Worm (Caenorhabditis elegans) whole organism, mixed stage, embryonic: Measurements from ENCODE around the gene cnnm-2.

Experiments used
- M03D4.4 ChIP-seq: sonication (generic microtip); optimal IDR thresholded peaks from 2 replicates; lab custom pipeline; 2017; ENCODE audit warnings: mild to moderate bottlenecking, missing genetic modification characterization, missing compliant biosample characterization
- bed-3 ChIP-seq: fragments of 200-800 bp; sonication (Bioruptor generic); optimal IDR thresholded peaks from 3 replicates; lab custom pipeline; 2018; ENCODE audit warnings: mild to moderate bottlenecking, missing genetic modification characterization, moderate library complexity, missing compliant biosample characterization
- blmp-1 ChIP-seq: fragments of 150-350 bp; optimal IDR thresholded peaks from 2 replicates; lab custom pipeline; 2014; ENCODE audit warnings: missing biosample characterization, missing genetic modification characterization
- ceh-39 ChIP-seq: fragments of 150-350 bp; optimal IDR thresholded peaks from 2 replicates; lab custom pipeline; 2014; ENCODE audit warnings: missing biosample characterization, missing genetic modification characterization
- ceh-43 ChIP-seq: fragments of 200-800 bp; sonication (Bioruptor generic); optimal IDR thresholded peaks from 2 replicates; lab custom pipeline; 2018; ENCODE audit warnings: mild to moderate bottlenecking, missing genetic modification characterization, moderate library complexity, missing compliant biosample characterization
- ceh-83 ChIP-seq: fragments of 200-800 bp; sonication (Bioruptor generic); optimal IDR thresholded peaks from 2 replicates; lab custom pipeline; 2018; ENCODE audit warnings: mild to moderate bottlenecking, missing genetic modification characterization, missing compliant biosample characterization
- ces-1 ChIP-seq: fragments of 150-350 bp; optimal IDR thresholded peaks from 2 replicates; lab custom pipeline; 2014; ENCODE audit warnings: missing biosample characterization, missing genetic modification reagents, missing genetic modification characterization
- cnd-1 ChIP-seq: fragments of 200-800 bp; sonication (Bioruptor generic); optimal IDR thresholded peaks from 2 replicates; lab custom pipeline; 2018; ENCODE audit warnings: mild to moderate bottlenecking, missing genetic modification characterization, missing compliant biosample characterization
- elt-1 ChIP-seq: sonication (generic microtip); optimal IDR thresholded peaks from 2 replicates; lab custom pipeline; 2017; ENCODE audit warnings: missing genetic modification characterization, mild to moderate bottlenecking, missing compliant biosample characterization, antibody characterized with exemption, moderate library complexity, borderline replicate concordance; ENCODE audit not compliant: insufficient read depth
- elt-3 ChIP-seq: fragments of 150-350 bp; optimal IDR thresholded peaks from 2 replicates; lab custom pipeline; 2014; ENCODE audit warnings: missing biosample characterization, missing genetic modification characterization
- flh-1 ChIP-seq: fragments of 200-800 bp; sonication (Bioruptor generic); optimal IDR thresholded peaks from 2 replicates; lab custom pipeline; 2018; ENCODE audit warnings: mild to moderate bottlenecking, missing genetic modification characterization, moderate library complexity, missing compliant biosample characterization
- ham-2 ChIP-seq: fragments of 200-800 bp; sonication (Bioruptor generic); optimal IDR thresholded peaks from 2 replicates; lab custom pipeline; 2018; ENCODE audit warnings: mild to moderate bottlenecking, missing genetic modification characterization, missing compliant biosample characterization
- hlh-1 ChIP-seq: fragments of 150-350 bp; optimal IDR thresholded peaks from 2 replicates; lab custom pipeline; 2014; ENCODE audit warnings: missing biosample characterization, missing genetic modification reagents, missing genetic modification characterization
- lin-13 ChIP-seq: fragments of 150-350 bp; optimal IDR thresholded peaks from 2 replicates; lab custom pipeline; 2014; ENCODE audit warnings: missing biosample characterization, missing genetic modification characterization
- lin-32 ChIP-seq: fragments of 200-800 bp; sonication (Bioruptor generic); optimal IDR thresholded peaks from 2 replicates; lab custom pipeline; 2018; ENCODE audit warnings: mild to moderate bottlenecking, missing genetic modification characterization, missing compliant biosample characterization
- mab-5 ChIP-seq: fragments of 150-350 bp; optimal IDR thresholded peaks from 2 replicates; lab custom pipeline; 2014; ENCODE audit warnings: missing biosample characterization, missing genetic modification characterization
- mep-1 ChIP-seq: fragments of 150-350 bp; optimal IDR thresholded peaks from 2 replicates; lab custom pipeline; 2017; ENCODE audit warnings: missing biosample characterization, missing genetic modification reagents, missing genetic modification characterization, inconsistent platforms
- mls-2 ChIP-seq: sonication (generic microtip); optimal IDR thresholded peaks from 2 replicates; lab custom pipeline; 2016; ENCODE audit warnings: mild to moderate bottlenecking, missing genetic modification characterization, moderate library complexity, missing compliant biosample characterization
- nhr-12 ChIP-seq: fragments of 150-350 bp; optimal IDR thresholded peaks from 2 replicates; lab custom pipeline; 2014; ENCODE audit warnings: missing biosample characterization, missing genetic modification characterization
- nhr-2 ChIP-seq: fragments of 150-350 bp; optimal IDR thresholded peaks from 2 replicates; lab custom pipeline; 2014; ENCODE audit warnings: missing biosample characterization, missing genetic modification characterization
- nhr-237 ChIP-seq: fragments of 150-350 bp; optimal IDR thresholded peaks from 2 replicates; lab custom pipeline; 2014; ENCODE audit warnings: missing biosample characterization, missing genetic modification characterization
- nhr-28 ChIP-seq: fragments of 150-350 bp; optimal IDR thresholded peaks from 2 replicates; lab custom pipeline; 2014; ENCODE audit warnings: missing biosample characterization, missing genetic modification characterization
- nhr-76 ChIP-seq: sonication (generic microtip); optimal IDR thresholded peaks from 2 replicates; lab custom pipeline; 2017; ENCODE audit warnings: missing biosample characterization, missing genetic modification characterization
- sem-2 ChIP-seq: fragments of 200-800 bp; sonication (Bioruptor generic); optimal IDR thresholded peaks from 2 replicates; lab custom pipeline; 2018; ENCODE audit warnings: mild to moderate bottlenecking, missing genetic modification characterization, missing compliant biosample characterization
- snpc-4 ChIP-seq: fragments of 150-350 bp; optimal IDR thresholded peaks from 2 replicates; lab custom pipeline; 2014; ENCODE audit warnings: missing biosample characterization, missing genetic modification characterization
- tbx-8 ChIP-seq: fragments of 200-800 bp; sonication (Bioruptor generic); optimal IDR thresholded peaks from 2 replicates; lab custom pipeline; 2018; ENCODE audit warnings: mild to moderate bottlenecking, missing genetic modification characterization, moderate library complexity, missing compliant biosample characterization
- unc-120 ChIP-seq: sonication (generic microtip); optimal IDR thresholded peaks from 2 replicates; lab custom pipeline; 2017; ENCODE audit warnings: missing genetic modification characterization, missing compliant biosample characterization; ENCODE audit not compliant: poor library complexity, severe bottlenecking
- unc-39 ChIP-seq: fragments of 150-350 bp; optimal IDR thresholded peaks from 2 replicates; lab custom pipeline; 2014; ENCODE audit warnings: missing biosample characterization, missing genetic modification characterization
- unc-62 ChIP-seq: fragments of 150-350 bp; optimal IDR thresholded peaks from 2 replicates; lab custom pipeline; 2014; ENCODE audit warnings: missing biosample characterization, missing genetic modification reagents, missing genetic modification characterization
- ztf-11 ChIP-seq: fragments of 150-350 bp; optimal IDR thresholded peaks from 2 replicates; lab custom pipeline; 2014; ENCODE audit warnings: missing biosample characterization, missing genetic modification characterization

cnnm-2 gene

DNA sequence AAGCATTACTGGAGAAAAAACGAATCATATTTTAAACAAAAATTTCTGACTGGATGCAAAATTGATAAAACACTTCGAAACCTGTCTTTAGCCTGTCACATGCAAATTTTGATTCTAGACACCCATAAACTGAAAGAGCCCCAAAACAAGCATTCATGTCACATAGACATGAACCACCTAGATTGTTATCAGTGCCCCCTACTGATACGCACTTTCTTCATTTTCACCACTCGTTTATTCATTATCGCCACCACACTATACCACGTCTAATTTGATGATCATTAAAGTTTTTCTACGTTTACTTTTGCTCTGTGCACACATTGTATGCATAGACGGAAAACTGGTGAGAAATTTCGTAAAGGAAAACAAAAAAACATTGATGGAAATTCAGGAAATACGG lies at the start of gene cnnm-2:
Gene cnnm-2 (plus strand): TSS at position 190 of the 400 bp plus-strand sequence.
- no peak for TF ChIP-seq nhr-76 (tag; lab: Kevin White, UChicago)
- no peak for TF ChIP-seq nhr-2
- TF ChIP-seq lin-13 (tag; lab: Kevin White, UChicago), result no peak
- no peak for TF ChIP-seq elt-3 (tag; lab: Kevin White, UChicago)
- TF ChIP-seq ham-2 (GFP tag; lab: Kevin White, UChicago), result no peak
- TF ChIP-seq blmp-1 (tag; lab: Kevin White, UChicago), result no peak
- no peak for TF ChIP-seq bed-3 (GFP tag; lab: Kevin White, UChicago)
- no peak for TF ChIP-seq mep-1 (tag; lab: Kevin White, UChicago)
- TF ChIP-seq ces-1 (GFP tag; lab: Kevin White, UChicago), result no peak
- no peak for TF ChIP-seq unc-39 (tag; lab: Kevin White, UChicago)
- TF ChIP-seq sem-2, result no peak
- TF ChIP-seq flh-1 (GFP tag; lab: Kevin White, UChicago), result no peak
- TF ChIP-seq mls-2 (tag; lab: Kevin White, UChicago), result no peak
- no peak for TF ChIP-seq ceh-83
- TF ChIP-seq tbx-8, result no peak

DNA sequence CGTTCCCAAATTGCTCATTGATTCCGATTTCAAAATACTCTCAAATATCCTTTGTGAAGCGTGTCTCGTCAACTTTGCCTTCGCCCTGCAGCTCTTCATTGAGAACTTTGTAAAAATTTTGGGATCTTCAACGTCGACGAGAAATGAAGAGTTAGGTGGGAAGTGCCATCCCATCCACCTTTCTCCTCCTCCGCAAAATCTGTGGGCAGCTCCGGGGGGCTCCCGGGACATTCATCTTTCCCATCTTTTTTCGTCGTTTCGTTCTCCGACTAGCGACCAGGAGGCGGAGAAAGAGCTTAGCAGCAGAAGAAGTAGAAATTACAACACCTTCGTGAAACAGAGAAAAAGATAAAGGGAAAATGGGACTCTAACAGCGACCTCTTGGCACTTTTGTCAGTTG lies 49.0 kb upstream of the cnnm-2 start:
- TF ChIP-seq hlh-1 (tag; lab: Kevin White, UChicago), result peak; percentile 27
- no peak for TF ChIP-seq lin-32 (GFP tag; lab: Kevin White, UChicago)
- no peak for TF ChIP-seq ceh-43 (GFP tag; lab: Kevin White, UChicago)
- TF ChIP-seq M03D4.4 (tag; lab: Kevin White, UChicago), result no peak
- TF ChIP-seq unc-62 (GFP tag; lab: Kevin White, UChicago), result no peak
- TF ChIP-seq ztf-11, result no peak
- TF ChIP-seq unc-120 (tag; lab: Kevin White, UChicago), result peak; percentile 28
- TF ChIP-seq flh-1 (GFP tag; lab: Kevin White, UChicago), result no peak
- TF ChIP-seq ceh-39 (tag; lab: Kevin White, UChicago), result no peak
- TF ChIP-seq snpc-4 (tag; lab: Kevin White, UChicago), result no peak
- TF ChIP-seq mab-5 (tag; lab: Kevin White, UChicago), result no peak

DNA sequence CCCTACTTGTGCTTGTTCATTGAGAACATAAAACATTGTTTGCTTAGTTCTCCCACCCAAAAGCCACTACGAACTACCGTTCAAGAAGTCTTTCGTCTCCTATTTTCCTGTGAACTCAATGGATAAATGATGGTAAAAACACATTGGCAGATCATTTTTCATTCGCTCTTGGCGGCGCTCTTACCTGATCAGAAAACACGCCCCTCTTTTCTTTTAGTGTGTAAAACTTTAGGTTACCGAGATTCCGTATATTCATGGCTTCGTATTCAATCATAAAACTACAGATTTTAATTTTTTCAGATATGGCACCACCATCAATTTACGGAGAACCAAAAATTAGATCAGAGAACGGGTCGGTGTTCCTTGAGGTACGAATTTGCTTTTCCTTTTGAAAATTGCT lies 48.3 kb upstream of the cnnm-2 start, which contains the start of gene zig-12:
Gene zig-12 (plus strand): TSS at position 301 of the 400 bp plus-strand sequence.
- TF ChIP-seq hlh-1 (tag; lab: Kevin White, UChicago) (no peak), unc-39 (tag; lab: Kevin White, UChicago) (no peak), nhr-237 (tag; lab: Kevin White, UChicago) (no peak), nhr-2 (no peak), nhr-12 (tag; lab: Kevin White, UChicago) (no peak), M03D4.4 (tag; lab: Kevin White, UChicago) (no peak), ces-1 (GFP tag; lab: Kevin White, UChicago) (no peak), flh-1 (GFP tag; lab: Kevin White, UChicago) (no peak)

DNA sequence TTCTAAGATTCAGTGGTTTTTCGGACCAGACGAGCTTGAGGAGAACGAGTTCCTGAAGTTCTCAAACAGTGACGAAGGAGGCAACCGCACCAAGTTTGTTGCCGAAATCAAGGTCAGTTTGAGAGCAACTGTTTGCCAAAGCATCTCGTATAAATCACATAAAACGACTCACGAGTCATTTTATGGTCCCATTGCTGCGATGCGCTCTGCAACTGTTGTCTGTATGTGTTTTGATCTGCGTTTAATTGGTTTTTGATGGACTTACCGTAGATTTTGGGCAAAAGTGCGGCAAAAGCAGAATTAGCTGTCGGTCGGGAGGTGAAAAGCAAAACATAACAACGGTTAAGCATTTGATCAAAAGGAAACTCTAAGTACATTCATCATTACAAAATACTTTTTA lies 47.9 kb upstream of the cnnm-2 start:
- TF ChIP-seq elt-1 (no peak), hlh-1 (tag; lab: Kevin White, UChicago) (peak; percentile 81), unc-62 (GFP tag; lab: Kevin White, UChicago) (peak; percentile 13)

DNA sequence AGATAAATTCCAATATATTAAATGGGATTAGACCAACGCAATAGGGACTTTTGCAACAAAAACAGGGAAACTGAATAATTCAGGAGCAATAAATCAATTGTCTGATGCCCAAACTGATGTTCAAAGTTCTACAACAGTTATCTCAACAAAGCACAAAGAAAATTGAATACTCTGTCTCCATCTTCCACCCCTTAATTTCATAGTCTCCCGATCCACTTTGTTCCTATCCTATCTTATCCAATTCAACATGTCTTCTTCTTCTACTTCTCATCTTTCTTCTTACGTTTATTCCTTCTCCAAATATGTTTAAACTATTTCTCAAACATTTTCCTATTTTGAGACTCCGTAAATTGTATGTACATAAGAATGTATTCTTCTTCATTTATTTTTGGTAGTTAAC lies 41.6 kb upstream of the cnnm-2 start:
- TF ChIP-seq ces-1 (GFP tag; lab: Kevin White, UChicago) (peak; percentile 88), nhr-28 (tag; lab: Kevin White, UChicago) (no peak)

DNA sequence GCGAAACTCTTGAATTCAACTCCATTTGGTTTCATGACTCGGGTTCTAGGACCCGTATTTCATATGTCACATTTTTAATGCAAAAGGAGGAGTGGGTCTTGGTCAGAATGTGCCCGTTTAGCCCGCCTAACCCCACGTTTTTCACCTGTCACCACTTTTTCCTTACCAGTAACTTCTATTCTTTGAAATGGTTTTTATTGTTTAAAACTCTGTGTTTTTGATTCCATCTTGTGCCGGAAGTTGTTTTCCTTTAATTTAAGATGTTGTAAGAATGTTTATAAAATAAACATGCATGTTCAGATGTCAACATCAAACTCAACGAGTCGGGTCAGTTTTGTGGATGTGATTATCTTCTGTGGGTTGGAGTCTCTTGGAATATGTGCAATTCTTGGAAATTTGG lies 33.3 kb upstream of the cnnm-2 start, which contains the start of gene ZK721.4:
Gene ZK721.4 (plus strand): TSS at position 301 of the 400 bp plus-strand sequence.
- TF ChIP-seq ztf-11, result no peak
- no peak for TF ChIP-seq elt-1
- TF ChIP-seq mep-1 (tag; lab: Kevin White, UChicago), result no peak
- TF ChIP-seq cnd-1 (tag; lab: Kevin White, UChicago), result no peak
- TF ChIP-seq unc-120 (tag; lab: Kevin White, UChicago), result no peak
- TF ChIP-seq ceh-43 (GFP tag; lab: Kevin White, UChicago), result no peak
- TF ChIP-seq unc-39 (tag; lab: Kevin White, UChicago), result no peak
- no peak for TF ChIP-seq lin-32 (GFP tag; lab: Kevin White, UChicago)
- TF ChIP-seq M03D4.4 (tag; lab: Kevin White, UChicago), result no peak
- TF ChIP-seq nhr-76 (tag; lab: Kevin White, UChicago), result no peak
- TF ChIP-seq nhr-12 (tag; lab: Kevin White, UChicago), result no peak
